Worm (Caenorhabditis elegans) whole organism, L1 larva: ENCODE data around the gene C04E7.3.
"Not testable (repeated sequence)": the region's sequence is repeated elsewhere in the genome, so short reads cannot be mapped to it uniquely, and the experiment has no call there.

Experiments used
- C16A3.4 ChIP-seq: fragments of 150-350 bp; optimal IDR thresholded peaks from 2 replicates; lab custom pipeline; 2014; ENCODE audit warnings: missing biosample characterization, missing genetic modification characterization
- C34B4.2 ChIP-seq: sonication (generic microtip); optimal IDR thresholded peaks from 2 replicates; lab custom pipeline; 2017; ENCODE audit warnings: mild to moderate bottlenecking, missing genetic modification characterization, missing compliant biosample characterization
- F16B12.6 ChIP-seq: fragments of 150-350 bp; optimal IDR thresholded peaks from 2 replicates; lab custom pipeline; 2014; ENCODE audit warnings: missing biosample characterization, missing genetic modification characterization
- Y116A8C.19 ChIP-seq: sonication (generic microtip); optimal IDR thresholded peaks from 2 replicates; lab custom pipeline; 2016; ENCODE audit warnings: missing compliant biosample characterization, missing genetic modification characterization, borderline replicate concordance
- aha-1 ChIP-seq: fragments of 150-350 bp; optimal IDR thresholded peaks from 2 replicates; lab custom pipeline; 2014; ENCODE audit warnings: missing biosample characterization, missing genetic modification characterization
- alr-1 ChIP-seq: fragments of 200-800 bp; sonication (Bioruptor generic); optimal IDR thresholded peaks from 2 replicates; lab custom pipeline; 2018; ENCODE audit warnings: borderline replicate concordance, mild to moderate bottlenecking, missing genetic modification characterization, missing compliant biosample characterization
- ama-1 ChIP-seq: fragments of 150-350 bp; optimal IDR thresholded peaks from 2 replicates; lab custom pipeline; 2014
- ceh-82 ChIP-seq, 3 experiments: fragments of 150-350 bp in 1 of 3; sonication (generic microtip) in 2 of 3; optimal IDR thresholded peaks; 2 replicates each; lab custom pipeline; 2014 to 2017; ENCODE audit warnings: missing biosample characterization in 3 of 3, missing genetic modification characterization in 3 of 3
- ces-1 ChIP-seq: fragments of 150-350 bp; optimal IDR thresholded peaks from 2 replicates; lab custom pipeline; 2014; ENCODE audit warnings: missing biosample characterization, missing genetic modification reagents, missing genetic modification characterization
- dpl-1 ChIP-seq, 3 experiments: fragments of 150-350 bp in 2 of 3; sonication (generic microtip) in 1 of 3; optimal IDR thresholded peaks; 2 replicates each; lab custom pipeline; 2014 to 2017; ENCODE audit warnings: missing biosample characterization in 3 of 3, missing genetic modification characterization in 3 of 3, missing genetic modification reagents in 3 of 3
- efl-3 ChIP-seq: fragments of 200-800 bp; sonication (Bioruptor generic); optimal IDR thresholded peaks from 2 replicates; lab custom pipeline; 2018; ENCODE audit warnings: mild to moderate bottlenecking, missing genetic modification characterization, missing compliant biosample characterization
- egl-13 ChIP-seq: sonication (generic microtip); optimal IDR thresholded peaks from 2 replicates; lab custom pipeline; 2016; ENCODE audit warnings: missing genotype, missing genetic modification reagents, missing genetic modification characterization, missing compliant biosample characterization
- elt-2 ChIP-seq: sonication (generic microtip); optimal IDR thresholded peaks from 2 replicates; lab custom pipeline; 2016; ENCODE audit warnings: missing genetic modification characterization, mild to moderate bottlenecking, inconsistent platforms, missing compliant biosample characterization, missing genetic modification reagents
- elt-3 ChIP-seq, 6 experiments: fragments of 150-350 bp in 1 of 6; sonication (generic microtip); optimal IDR thresholded peaks; 2 replicates each; lab custom pipeline; 2017 to 2018; ENCODE audit warnings: missing biosample characterization in 6 of 6, missing genetic modification characterization in 6 of 6, inconsistent platforms in 1 of 6
- fkh-10 ChIP-seq: sonication (generic microtip); optimal IDR thresholded peaks from 2 replicates; lab custom pipeline; 2017; ENCODE audit warnings: missing biosample characterization, missing genetic modification reagents, missing genetic modification characterization
- fkh-8 ChIP-seq: sonication (generic microtip); optimal IDR thresholded peaks from 2 replicates; lab custom pipeline; 2016; ENCODE audit warnings: mild to moderate bottlenecking, missing genetic modification characterization, missing compliant biosample characterization
- grh-1 ChIP-seq: fragments of 200-800 bp; sonication (Bioruptor generic); IDR thresholded peaks from 2 replicates; pipeline ENCODE4 v1.3.6; 2022; ENCODE audit warnings: missing genetic modification reagents, missing genetic modification characterization, missing compliant biosample characterization
- isw-1 ChIP-seq: fragments of 200-800 bp; sonication (Bioruptor generic); IDR thresholded peaks from 2 replicates; pipeline ENCODE4 v1.3.6; 2022; ENCODE audit warnings: missing genetic modification characterization, missing compliant biosample characterization
- lin-13 ChIP-seq: fragments of 150-350 bp; optimal IDR thresholded peaks from 2 replicates; lab custom pipeline; 2014; ENCODE audit warnings: missing biosample characterization, missing genetic modification reagents, missing genetic modification characterization
- lin-15B ChIP-seq: fragments of 150-350 bp; sonication (generic microtip); optimal IDR thresholded peaks from 3 replicates; lab custom pipeline; 2014; ENCODE audit warnings: missing biosample characterization, missing genetic modification characterization
- lin-35 ChIP-seq, 2 experiments: fragments of 150-350 bp; optimal IDR thresholded peaks; 2 replicates each; lab custom pipeline; 2014; ENCODE audit warnings: missing biosample characterization in 2 of 2, missing genetic modification characterization in 2 of 2, missing genetic modification reagents in 2 of 2
- lir-3 ChIP-seq: sonication (generic microtip); optimal IDR thresholded peaks from 2 replicates; lab custom pipeline; 2016; ENCODE audit warnings: mild to moderate bottlenecking, missing genetic modification characterization, moderate library complexity, missing compliant biosample characterization; ENCODE audit not compliant: poor library complexity
- lsy-2 ChIP-seq, 2 experiments: fragments of 150-350 bp; optimal IDR thresholded peaks; 2 replicates each; lab custom pipeline; 2014; ENCODE audit warnings: missing biosample characterization in 2 of 2, missing genetic modification characterization in 2 of 2
- mdl-1 ChIP-seq, 2 experiments: fragments of 150-350 bp; optimal IDR thresholded peaks; 2 replicates each; lab custom pipeline; 2014 to 2017; ENCODE audit warnings: missing biosample characterization in 2 of 2, missing genetic modification characterization in 2 of 2, inconsistent platforms in 1 of 2
- nhr-11 ChIP-seq: fragments of 150-350 bp; optimal IDR thresholded peaks from 2 replicates; lab custom pipeline; 2014; ENCODE audit warnings: missing biosample characterization, missing genetic modification characterization
- nhr-20 ChIP-seq: sonication (generic microtip); optimal IDR thresholded peaks from 2 replicates; lab custom pipeline; 2016; ENCODE audit warnings: mild to moderate bottlenecking, missing genetic modification characterization, missing compliant biosample characterization
- nhr-237 ChIP-seq: fragments of 150-350 bp; optimal IDR thresholded peaks from 2 replicates; lab custom pipeline; 2014; ENCODE audit warnings: missing biosample characterization, missing genetic modification characterization
- nhr-84 ChIP-seq: sonication (generic microtip); optimal IDR thresholded peaks from 2 replicates; lab custom pipeline; 2017; ENCODE audit warnings: missing biosample characterization, missing genetic modification characterization
- nhr-90 ChIP-seq: sonication (generic microtip); optimal IDR thresholded peaks from 2 replicates; lab custom pipeline; 2016; ENCODE audit warnings: mild to moderate bottlenecking, missing genetic modification characterization, missing compliant biosample characterization; ENCODE audit not compliant: poor library complexity
- pag-3 ChIP-seq: sonication (generic microtip); optimal IDR thresholded peaks from 2 replicates; lab custom pipeline; 2017; ENCODE audit warnings: missing genetic modification characterization, mild to moderate bottlenecking, missing compliant biosample characterization, antibody characterized with exemption, borderline replicate concordance; ENCODE audit not compliant: insufficient read depth
- pax-3 ChIP-seq: fragments of 200-800 bp; sonication (Bioruptor generic); optimal IDR thresholded peaks from 2 replicates; lab custom pipeline; 2018; ENCODE audit warnings: mild to moderate bottlenecking, missing genetic modification characterization, moderate library complexity, missing compliant biosample characterization
- rnt-1 ChIP-seq: sonication (generic microtip); optimal IDR thresholded peaks from 2 replicates; lab custom pipeline; 2016; ENCODE audit warnings: mild to moderate bottlenecking, missing genetic modification characterization, moderate library complexity, missing compliant biosample characterization
- skn-1 ChIP-seq: fragments of 150-350 bp; optimal IDR thresholded peaks from 2 replicates; lab custom pipeline; 2014; ENCODE audit warnings: missing biosample characterization, missing genetic modification characterization
- snpc-4 ChIP-seq: fragments of 150-350 bp; optimal IDR thresholded peaks from 2 replicates; lab custom pipeline; 2014; ENCODE audit warnings: missing biosample characterization, missing genetic modification characterization
- sox-4 ChIP-seq: sonication (generic microtip); optimal IDR thresholded peaks from 2 replicates; lab custom pipeline; 2016; ENCODE audit warnings: missing genetic modification characterization, missing compliant biosample characterization
- swsn-7 ChIP-seq: sonication (generic microtip); optimal IDR thresholded peaks from 2 replicates; lab custom pipeline; 2016; ENCODE audit warnings: missing genetic modification characterization, missing compliant biosample characterization
- tbx-2 ChIP-seq: sonication (generic microtip); optimal IDR thresholded peaks from 2 replicates; lab custom pipeline; 2016; ENCODE audit warnings: missing genetic modification characterization, missing compliant biosample characterization
- tlp-1 ChIP-seq: fragments of 150-350 bp; optimal IDR thresholded peaks from 2 replicates; lab custom pipeline; 2014; ENCODE audit warnings: missing biosample characterization, missing genetic modification characterization
- unc-130 ChIP-seq: fragments of 150-350 bp; optimal IDR thresholded peaks from 2 replicates; lab custom pipeline; 2017; ENCODE audit warnings: missing biosample characterization, missing genetic modification characterization, inconsistent platforms
- unc-62 ChIP-seq: fragments of 150-350 bp; optimal IDR thresholded peaks from 2 replicates; lab custom pipeline; 2014; ENCODE audit warnings: missing biosample characterization, missing genetic modification reagents, missing genetic modification characterization
- unc-86 ChIP-seq: sonication (generic microtip); optimal IDR thresholded peaks from 2 replicates; lab custom pipeline; 2016; ENCODE audit warnings: missing genetic modification characterization, missing compliant biosample characterization
- vab-15 ChIP-seq: sonication (generic microtip); optimal IDR thresholded peaks from 2 replicates; lab custom pipeline; 2017; ENCODE audit warnings: missing genotype, mild to moderate bottlenecking, missing genetic modification characterization, missing compliant biosample characterization
- xbp-1 ChIP-seq: sonication (generic microtip); optimal IDR thresholded peaks from 2 replicates; lab custom pipeline; 2016; ENCODE audit warnings: missing genetic modification characterization, missing compliant biosample characterization
- zag-1 ChIP-seq: fragments of 150-350 bp; optimal IDR thresholded peaks from 2 replicates; lab custom pipeline; 2014; ENCODE audit warnings: missing biosample characterization, missing genetic modification characterization
- ztf-11 ChIP-seq, 2 experiments: sonication (generic microtip); optimal IDR thresholded peaks; 2 replicates each; lab custom pipeline; 2016 to 2017; ENCODE audit warnings: missing genetic modification characterization in 2 of 2, missing biosample characterization in 1 of 2, missing compliant biosample characterization in 1 of 2
- ztf-4 ChIP-seq: fragments of 150-350 bp; optimal IDR thresholded peaks from 2 replicates; lab custom pipeline; 2014; ENCODE audit warnings: missing biosample characterization, missing genetic modification characterization

C04E7.3 gene

ce11 chrX:324021-324420 is 23.0 kb downstream of the C04E7.3 start (continued):
- TF ChIP-seq mdl-1 (tag; optimal IDR thresholded peaks at IDR 0.05; lab: Kevin White, UChicago) (peak; percentile 32 to 86), sox-4 (tag; lab: Kevin White, UChicago) (no peak), tbx-2 (tag; lab: Kevin White, UChicago) (peak; percentile 44), nhr-90 (no peak), fkh-10 (GFP tag; lab: Kevin White, UChicago) (peak; percentile 76), C34B4.2 (tag; lab: Kevin White, UChicago) (no peak), nhr-237 (tag; lab: Kevin White, UChicago) (no peak), swsn-7 (tag; lab: Kevin White, UChicago) (peak; percentile 66), unc-62 (GFP tag; lab: Kevin White, UChicago) (no peak), ztf-4 (tag; lab: Kevin White, UChicago) (no peak), lsy-2 (tag; optimal IDR thresholded peaks at IDR 0.05; lab: Kevin White, UChicago) (peak; percentile 29 to 72), isw-1 (GFP tag; lab: Robert Waterston, UW) (peak; percentile 62), efl-3 (no peak), nhr-11 (tag; lab: Kevin White, UChicago) (no peak), nhr-20 (tag; lab: Kevin White, UChicago) (peak; percentile 22), vab-15 (no peak), aha-1 (tag; lab: Kevin White, UChicago) (no peak), alr-1 (tag; lab: Kevin White, UChicago) (no peak), ama-1 (no peak), F16B12.6 (tag; lab: Kevin White, UChicago) (peak; percentile 33), skn-1 (tag; lab: Kevin White, UChicago) (peak; percentile 68), lin-35 (GFP tag; optimal IDR thresholded peaks at IDR 0.05; lab: Kevin White, UChicago) (peak; percentile 24 to 27), lir-3 (no peak), grh-1 (GFP tag; lab: Robert Waterston, UW) (no peak), nhr-84 (tag; lab: Kevin White, UChicago) (no peak), ceh-82 (tag; optimal IDR thresholded peaks at IDR 0.05; lab: Kevin White, UChicago) (peak in 2 of 3 experiments; percentile 29 to 73), unc-86 (tag; lab: Kevin White, UChicago) (peak; percentile 62), C16A3.4 (tag; lab: Kevin White, UChicago) (no peak), unc-130 (tag; lab: Kevin White, UChicago) (no peak), pax-3 (tag; lab: Kevin White, UChicago) (no peak), egl-13 (tag; lab: Kevin White, UChicago) (peak; percentile 0), fkh-8 (tag; lab: Kevin White, UChicago) (peak; percentile 84), dpl-1 (GFP tag; optimal IDR thresholded peaks at IDR 0.05; lab: Kevin White, UChicago) (peak in 1 of 3 experiments; percentile 23), xbp-1 (tag; lab: Kevin White, UChicago) (peak; percentile 40), lin-15B (peak; percentile 19), snpc-4 (tag; lab: Kevin White, UChicago) (peak; percentile 17)

- not testable (repeated sequence) for TF ChIP-seq unc-86 (tag; lab: Kevin White, UChicago); rnt-1 (tag; lab: Kevin White, UChicago); tlp-1
These were observed 24.8 kb downstream of the C04E7.3 start, which contains the start of gene M02E1.3 for ce11 chrX:322223-322622. TSS of gene M02E1.3 (plus strand) at chrX:322523.

ce11 chrX:312908-313307 is 34.1 kb downstream of the C04E7.3 start, which contains the start of gene M02E1.4:
TSS of gene M02E1.4 (plus strand) at chrX:313274.
- peak in 1 of 2 experiments; percentile 23 for TF ChIP-seq lin-35 (GFP tag; optimal IDR thresholded peaks at IDR 0.05; lab: Kevin White, UChicago)
- no peak for TF ChIP-seq ces-1 (GFP tag; lab: Kevin White, UChicago)
- TF ChIP-seq pag-3 = no peak
- TF ChIP-seq lin-13 (GFP tag; lab: Kevin White, UChicago) = no peak
- no peak for TF ChIP-seq Y116A8C.19 (tag; lab: Kevin White, UChicago)
- no peak for TF ChIP-seq nhr-84 (tag; lab: Kevin White, UChicago)
- no peak for TF ChIP-seq zag-1 (tag; lab: Kevin White, UChicago)
- no peak for TF ChIP-seq skn-1 (tag; lab: Kevin White, UChicago)
- no peak for TF ChIP-seq rnt-1 (tag; lab: Kevin White, UChicago)
- no peak for TF ChIP-seq lir-3
- TF ChIP-seq aha-1 (tag; lab: Kevin White, UChicago) = no peak
- no peak for TF ChIP-seq ztf-11 (tag; optimal IDR thresholded peaks at IDR 0.05; lab: Kevin White, UChicago)
- TF ChIP-seq elt-2 (tag; lab: Kevin White, UChicago) = peak; percentile 43
- no peak for TF ChIP-seq elt-3 (tag; optimal IDR thresholded peaks at IDR 0.05; lab: Kevin White, UChicago)
